Worm (Caenorhabditis elegans): ENCODE results near the gene T04B8.1.

- TF ChIP-seq flt-1 (GFP tag; IDR thresholded peaks at IDR 0.05) (no peak), ztf-23 (GFP tag; IDR thresholded peaks at IDR 0.05) (no peak)
These were observed 46.6 kb upstream of the T04B8.1 start, which contains the start of gene fbxb-34 for ce11 chrII:587533-587932.

All from whole organism, midembryonic.